Fruit fly (Drosophila melanogaster): Measurements from ENCODE around the gene Tango14.

The Tango14 gene

dm6 chr2L:1185642-1186497, 27.4 kb downstream of the Tango14 start, which contains the start of gene CG5001 (continued):
- TF ChIP-seq Blimp-1 (GFP tag; optimal IDR thresholded peaks at IDR 0.05) (peak; percentile 92), hth (optimal IDR thresholded peaks at IDR 0.05) (no peak), CG2202 (tag; optimal IDR thresholded peaks at IDR 0.05) (peak; percentile 68), kni (GFP tag; optimal IDR thresholded peaks at IDR 0.05) (peak; percentile 54), Opbp (GFP tag; IDR thresholded peaks at IDR 0.05; ENCODE audit: partially characterized antibody) (no peak), Dip3 (GFP tag; optimal IDR thresholded peaks at IDR 0.05) (peak; percentile 41), Adf1 (GFP tag; IDR thresholded peaks at IDR 0.05) (peak; percentile 61), shn (GFP tag; optimal IDR thresholded peaks at IDR 0.05) (peak; percentile 53), CG7556 (GFP tag; optimal IDR thresholded peaks at IDR 0.05) (peak; percentile 82), vvl (GFP tag; IDR thresholded peaks at IDR 0.05) (peak; percentile 96), HHEX (GFP tag; optimal IDR thresholded peaks at IDR 0.05) (peak; percentile 85), CG15269 (tag; optimal IDR thresholded peaks at IDR 0.05) (peak; percentile 93), sr (GFP tag; IDR thresholded peaks at IDR 0.05) (peak; percentile 94), CG3065 (GFP tag; optimal IDR thresholded peaks at IDR 0.05) (no peak), gsb-n (tag; optimal IDR thresholded peaks at IDR 0.05) (peak; percentile 88), mirr (GFP tag; optimal IDR thresholded peaks at IDR 0.05) (peak; percentile 63), Dll (GFP tag; IDR thresholded peaks at IDR 0.05; ENCODE audit: partially characterized antibody) (peak; percentile 36; the same call in 1 of the 4 replicates), CG13287 (GFP tag; IDR thresholded peaks at IDR 0.05; ENCODE audit: partially characterized antibody) (peak; percentile 58), Xrp1 (GFP tag; IDR thresholded peaks at IDR 0.05) (peak; percentile 93), CG12659 (GFP tag; optimal IDR thresholded peaks at IDR 0.05) (peak; percentile 81), HmgZ (tag; optimal IDR thresholded peaks at IDR 0.05) (peak; percentile 77), CG9932 (GFP tag; IDR thresholded peaks at IDR 0.05) (peak; percentile 88), CG4730 (GFP tag; IDR thresholded peaks at IDR 0.05) (peak; percentile 82), chif (GFP tag; optimal IDR thresholded peaks at IDR 0.05) (peak; percentile 57 to 74), CG13624 (GFP tag; optimal IDR thresholded peaks at IDR 0.05) (peak; percentile 77), CG13296 (GFP tag; optimal IDR thresholded peaks at IDR 0.05) (peak; percentile 88), CG1602 (GFP tag; optimal IDR thresholded peaks at IDR 0.05) (peak; percentile 73), tap (tag; optimal IDR thresholded peaks at IDR 0.05) (peak; percentile 91), exex (tag; optimal IDR thresholded peaks at IDR 0.05) (peak; percentile 51), CG1529 (GFP tag; optimal IDR thresholded peaks at IDR 0.05) (no peak), CG18476 (GFP tag; optimal IDR thresholded peaks at IDR 0.05) (peak; percentile 67), CG18599 (GFP tag; optimal IDR thresholded peaks at IDR 0.05) (peak; percentile 90), MTF-1 (GFP tag; optimal IDR thresholded peaks at IDR 0.05; ENCODE audit: borderline replicate concordance) (peak; percentile 82), rib (GFP tag; IDR thresholded peaks at IDR 0.05) (peak; percentile 62), pzg (GFP tag; optimal IDR thresholded peaks at IDR 0.05) (peak; percentile 2), CG15011 (GFP tag; optimal IDR thresholded peaks at IDR 0.05) (no peak), unc-4 (GFP tag; IDR thresholded peaks at IDR 0.05; ENCODE audit: partially characterized antibody) (peak; percentile 47; the same call in 1 of the 2 replicates), CG4854 (GFP tag; optimal IDR thresholded peaks at IDR 0.05) (peak; percentile 63), CG11093 (GFP tag; IDR thresholded peaks at IDR 0.05) (peak; percentile 55; the same call in 2 of the 3 replicates), her (GFP tag; optimal IDR thresholded peaks at IDR 0.05) (peak; percentile 33), NfI (GFP tag; optimal IDR thresholded peaks at IDR 0.05) (peak; percentile 79), pan (optimal IDR thresholded peaks at IDR 0.05) (no peak), pan (GFP tag; optimal IDR thresholded peaks at IDR 0.05 in 1 of 2, IDR thresholded peaks at IDR 0.05 in 1 of 2) (peak in 1 of 2 experiments; percentile 91), CG8089 (GFP tag; optimal IDR thresholded peaks at IDR 0.05) (peak; percentile 13), CG2712 (tag; optimal IDR thresholded peaks at IDR 0.05) (peak; percentile 93), CG6654 (GFP tag; optimal IDR thresholded peaks at IDR 0.05) (peak; percentile 47), CG8281 (tag; optimal IDR thresholded peaks at IDR 0.05) (peak; percentile 51), dimm (GFP tag; IDR thresholded peaks at IDR 0.05) (peak; percentile 39; the same call in 1 of the 2 replicates)
